Worm (Caenorhabditis elegans): Measurements from ENCODE around the gene nhr-76.
A peak's percentile ranks its signal among the peaks of the same experiment; 100 is the strongest.

Gene nhr-76

ce11 chrIV:587729-588128, 39.6 kb upstream of the nhr-76 start, which contains the start of gene C18H7.12:
Gene C18H7.12 (minus strand): TSS chrIV:587829.
- TF ChIP-seq madf-3 (GFP tag; IDR thresholded peaks at IDR 0.05) (no peak), mxl-1 (tag; optimal IDR thresholded peaks at IDR 0.05) (no peak), ceh-91 (GFP tag; IDR thresholded peaks at IDR 0.05) (no peak), unc-130 (GFP tag; optimal IDR thresholded peaks at IDR 0.05) (no peak), hsf-1 (GFP tag; IDR thresholded peaks at IDR 0.05) (no peak), lin-40 (tag; optimal IDR thresholded peaks at IDR 0.05) (no peak), hrde-1 (tag; optimal IDR thresholded peaks at IDR 0.05; ENCODE audit: borderline replicate concordance) (no peak), bed-1 (GFP tag; IDR thresholded peaks at IDR 0.05) (no peak), zfh-2 (GFP tag; conservative IDR thresholded peaks at IDR 0.05) (no peak)

ce11 chrIV:592382-592781, 35.0 kb upstream of the nhr-76 start, which contains the start of gene C18H7.6:
Gene C18H7.6 (minus strand): TSS chrIV:592485.
- TF ChIP-seq ekl-4 (GFP tag; IDR thresholded peaks at IDR 0.05) = no peak
- TF ChIP-seq zfh-2 (GFP tag; conservative IDR thresholded peaks at IDR 0.05) = no peak
- TF ChIP-seq ceh-79 (tag; optimal IDR thresholded peaks at IDR 0.05) = no peak
- TF ChIP-seq hlh-12 (tag; optimal IDR thresholded peaks at IDR 0.05) = no peak
- no peak for TF ChIP-seq tbp1 (GFP tag; optimal IDR thresholded peaks at IDR 0.05)
- TF ChIP-seq K11D2.4 (GFP tag; IDR thresholded peaks at IDR 0.05) = no peak
- no peak for TF ChIP-seq him-1 (tag; optimal IDR thresholded peaks at IDR 0.05)
- no peak for TF ChIP-seq B0035.1 (tag; optimal IDR thresholded peaks at IDR 0.05)
- TF ChIP-seq ztf-3 (GFP tag; optimal IDR thresholded peaks at IDR 0.05) = no peak
- no peak for TF ChIP-seq mcd-1 (GFP tag; IDR thresholded peaks at IDR 0.05)
- no peak for TF ChIP-seq cebp-1 (GFP tag; IDR thresholded peaks at IDR 0.05)
- no peak for TF ChIP-seq cebp-1 (tag; optimal IDR thresholded peaks at IDR 0.05)
- TF ChIP-seq pbrm-1 (GFP tag; IDR thresholded peaks at IDR 0.05) = no peak
- no peak for TF ChIP-seq F33H1.4 (GFP tag; IDR thresholded peaks at IDR 0.05)
- no peak for TF ChIP-seq C06A6.2 (GFP tag; conservative IDR thresholded peaks at IDR 0.05)

- TF ChIP-seq cebp-2 (GFP tag; IDR thresholded peaks at IDR 0.05) = no peak
- TF ChIP-seq cebp-1 (GFP tag; IDR thresholded peaks at IDR 0.05) = no peak
- no peak for TF ChIP-seq cebp-1 (tag; optimal IDR thresholded peaks at IDR 0.05)
- no peak for TF ChIP-seq rcor-1 (GFP tag; IDR thresholded peaks at IDR 0.05)
These were observed 34.3 kb upstream of the nhr-76 start, which contains the start of gene C18H7.4 for ce11 chrIV:593029-593428. Gene C18H7.4 (plus strand): TSS chrIV:593329.

- TF ChIP-seq nhr-90 (tag; optimal IDR thresholded peaks at IDR 0.05) (no peak), zfh-2 (GFP tag; conservative IDR thresholded peaks at IDR 0.05) (peak; percentile 61; the same call in 1 of the 2 replicates)
These were observed 32.5 kb upstream of the nhr-76 start for ce11 chrIV:594840-595239.

ce11 chrIV:596292-596952, 30.9 kb upstream of the nhr-76 start, which contains the start of the genes C18H7.7 and C18H7.11:
Gene C18H7.7 (minus strand): TSS chrIV:596392.
Gene C18H7.11 (plus strand): TSS chrIV:596902.
- no peak for TF ChIP-seq aptf-2 (GFP tag; conservative IDR thresholded peaks at IDR 0.05)
- TF ChIP-seq die-1 (tag; optimal IDR thresholded peaks at IDR 0.05) = no peak
- TF ChIP-seq egrh-3 (GFP tag; IDR thresholded peaks at IDR 0.05) = no peak
- TF ChIP-seq zfh-2 (GFP tag; conservative IDR thresholded peaks at IDR 0.05) = no peak
- no peak for TF ChIP-seq F52B5.7 (tag; optimal IDR thresholded peaks at IDR 0.05)
- TF ChIP-seq nhr-80 (tag; optimal IDR thresholded peaks at IDR 0.05) = peak; percentile 21
- TF ChIP-seq sptf-2 (GFP tag; optimal IDR thresholded peaks at IDR 0.05) = no peak
- TF ChIP-seq ztf-3 (GFP tag; optimal IDR thresholded peaks at IDR 0.05) = no peak
